Worm (Caenorhabditis elegans): ENCODE results near the gene T28A11.3.

Gene T28A11.3

DNA sequence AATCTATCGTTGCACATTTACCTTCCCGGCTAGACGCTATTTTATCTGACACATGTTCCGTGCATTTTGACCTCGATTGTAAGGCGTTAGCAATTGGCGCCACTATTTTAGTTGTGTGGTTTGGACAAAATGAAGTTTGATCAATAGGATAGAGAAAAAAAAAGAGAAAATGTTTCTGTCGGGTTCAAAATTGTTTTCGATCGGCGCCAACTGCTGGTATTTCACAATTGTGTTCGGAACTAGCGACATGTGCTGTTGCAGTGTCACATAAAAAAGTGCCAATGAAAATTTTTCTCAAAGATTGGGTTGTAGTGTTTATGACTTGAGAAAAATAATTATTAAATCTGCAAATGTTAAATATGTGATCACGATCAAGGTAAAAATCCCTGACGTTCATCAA, 4.0 kb downstream of the T28A11.3 start:
- TF ChIP-seq egl-5 (tag; optimal IDR thresholded peaks at IDR 0.05) (peak; percentile 26), eor-1 (tag; optimal IDR thresholded peaks at IDR 0.05) (no peak), ceh-16 (tag; optimal IDR thresholded peaks at IDR 0.05) (no peak)

DNA sequence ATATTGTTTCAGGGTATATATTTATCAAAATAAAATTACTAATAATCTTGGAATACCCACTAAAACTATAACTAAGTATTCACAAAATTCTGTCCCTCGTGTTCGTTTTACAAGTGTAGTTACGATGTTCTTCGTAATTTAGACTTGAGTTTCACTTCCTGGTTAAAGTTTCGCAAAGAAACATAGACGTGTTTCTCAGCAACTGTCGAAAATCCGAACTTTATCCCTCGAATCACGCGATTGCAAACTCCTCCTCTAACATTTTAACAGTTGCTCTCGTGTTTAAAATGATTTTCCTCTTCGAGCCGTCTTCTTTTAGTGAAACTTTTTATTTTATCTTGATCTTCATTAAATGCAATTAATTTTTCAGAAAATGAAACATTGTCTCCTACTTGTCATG, 4.9 kb downstream of the T28A11.3 start, which contains the start of gene T28A11.2:
Gene T28A11.2 (plus strand): TSS at position 371 of the 400 bp plus-strand sequence.
- no peak for TF ChIP-seq fos-1 (tag; optimal IDR thresholded peaks at IDR 0.05)
- TF ChIP-seq lin-15B (tag; optimal IDR thresholded peaks at IDR 0.05), result no peak
- TF ChIP-seq elt-3 (tag; optimal IDR thresholded peaks at IDR 0.05), result no peak

DNA sequence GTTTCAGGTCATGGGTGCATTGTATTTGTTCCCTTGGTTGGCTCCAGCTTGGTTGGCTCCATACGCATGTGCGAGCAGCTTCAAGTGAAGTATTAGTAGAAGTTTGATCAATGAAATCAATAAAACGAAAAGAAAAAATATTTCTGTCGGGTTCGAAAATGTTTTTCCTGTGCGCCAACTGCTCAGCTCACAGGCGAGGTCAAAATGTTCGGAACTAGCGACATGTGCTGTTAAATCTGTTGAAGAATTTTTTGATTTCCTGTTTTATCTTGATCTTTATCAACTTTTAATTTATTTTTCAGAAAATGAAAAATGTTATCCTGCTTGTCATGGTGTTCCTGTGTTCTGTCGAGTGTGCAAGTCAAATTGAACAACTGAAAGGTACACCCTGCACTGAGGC, 6.4 kb downstream of the T28A11.3 start, which contains the start of gene T28A11.25:
Gene T28A11.25 (plus strand): TSS at position 301 of the 400 bp plus-strand sequence.
- no peak for TF ChIP-seq nhr-43 (tag; optimal IDR thresholded peaks at IDR 0.05; ENCODE audit: poor library complexity, severe bottlenecking)
- no peak for TF ChIP-seq lin-39 (tag; optimal IDR thresholded peaks at IDR 0.05)
- TF ChIP-seq ama-1 (optimal IDR thresholded peaks at IDR 0.05), result no peak
- no peak for TF ChIP-seq R02D3.7 (tag; optimal IDR thresholded peaks at IDR 0.05)
- TF ChIP-seq ZK546.5 (tag; optimal IDR thresholded peaks at IDR 0.05), result no peak
- TF ChIP-seq ztf-4 (tag; optimal IDR thresholded peaks at IDR 0.05), result no peak

DNA sequence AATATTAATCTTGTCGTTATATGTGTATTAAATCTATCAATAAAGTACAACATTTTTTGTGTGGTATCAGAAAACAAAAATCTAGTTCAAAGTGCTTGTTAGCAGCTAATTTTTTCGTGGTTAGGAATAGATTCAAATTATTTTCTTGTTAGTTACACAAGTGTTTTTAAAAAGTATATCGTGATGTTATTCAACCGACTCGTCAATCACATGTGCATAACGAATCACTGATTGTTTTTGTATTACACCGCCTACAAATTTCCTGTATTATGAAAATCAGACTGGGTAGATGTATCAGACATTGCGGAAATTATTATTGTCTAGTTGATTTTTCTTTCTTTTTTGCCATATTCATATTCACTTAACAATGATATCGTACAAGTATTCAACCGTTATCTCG, 7.8 kb downstream of the T28A11.3 start, which contains the start of gene str-64:
Gene str-64 (plus strand): TSS at position 301 of the 400 bp plus-strand sequence.
- TF ChIP-seq snpc-4 (tag; optimal IDR thresholded peaks at IDR 0.05) (no peak), skn-1 (tag; optimal IDR thresholded peaks at IDR 0.05) (no peak), tbx-2 (tag; optimal IDR thresholded peaks at IDR 0.05) (no peak), zag-1 (tag; optimal IDR thresholded peaks at IDR 0.05) (no peak), nhr-28 (tag; optimal IDR thresholded peaks at IDR 0.05) (no peak), ceh-28 (tag; optimal IDR thresholded peaks at IDR 0.05) (no peak), nfya-1 (tag; optimal IDR thresholded peaks at IDR 0.05; ENCODE audit: insufficient read depth) (no peak), R02D3.7 (tag; optimal IDR thresholded peaks at IDR 0.05) (no peak)

DNA sequence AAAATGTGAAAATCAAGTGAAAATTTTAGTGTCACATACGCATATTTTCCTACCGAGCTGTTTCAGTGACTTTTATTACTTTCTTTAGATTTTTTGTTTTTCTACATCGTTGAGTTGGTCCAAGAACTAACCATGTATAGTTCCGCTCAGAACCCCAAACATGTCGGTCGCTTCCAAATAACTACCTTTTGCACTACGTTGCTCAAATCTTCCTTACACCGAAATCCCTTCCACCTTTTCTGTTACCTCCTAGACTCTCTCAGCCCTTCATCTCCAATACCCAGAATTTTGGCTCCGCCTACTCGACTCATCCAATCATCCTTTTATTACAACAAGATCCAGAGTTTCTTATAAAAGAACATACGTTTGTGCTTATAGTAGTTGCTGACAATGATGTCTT, 9.5 kb downstream of the T28A11.3 start, which contains the start of gene F35F10.5:
Gene F35F10.5 (plus strand): TSS at position 301 of the 400 bp plus-strand sequence.
- TF ChIP-seq ceh-28 (tag; optimal IDR thresholded peaks at IDR 0.05) (no peak), nhr-67 (tag; optimal IDR thresholded peaks at IDR 0.05) (no peak), pha-4 (tag; optimal IDR thresholded peaks at IDR 0.05) (no peak), elt-1 (tag; optimal IDR thresholded peaks at IDR 0.05) (no peak), fkh-10 (GFP tag; optimal IDR thresholded peaks at IDR 0.05) (no peak), jun-1 (tag; optimal IDR thresholded peaks at IDR 0.05) (no peak), lsy-12 (tag; optimal IDR thresholded peaks at IDR 0.05) (no peak), nhr-11 (tag; optimal IDR thresholded peaks at IDR 0.05) (no peak), fkh-2 (tag; optimal IDR thresholded peaks at IDR 0.05) (no peak), ZK546.5 (tag; optimal IDR thresholded peaks at IDR 0.05) (no peak), tbx-2 (tag; optimal IDR thresholded peaks at IDR 0.05) (no peak), snpc-4 (tag; optimal IDR thresholded peaks at IDR 0.05) (no peak), elt-2 (tag; optimal IDR thresholded peaks at IDR 0.05) (no peak), nhr-237 (tag; optimal IDR thresholded peaks at IDR 0.05) (no peak), hmg-11 (tag; optimal IDR thresholded peaks at IDR 0.05) (no peak), elt-3 (tag; optimal IDR thresholded peaks at IDR 0.05) (no peak), egl-5 (tag; optimal IDR thresholded peaks at IDR 0.05) (no peak), nhr-28 (tag; optimal IDR thresholded peaks at IDR 0.05) (no peak)

DNA sequence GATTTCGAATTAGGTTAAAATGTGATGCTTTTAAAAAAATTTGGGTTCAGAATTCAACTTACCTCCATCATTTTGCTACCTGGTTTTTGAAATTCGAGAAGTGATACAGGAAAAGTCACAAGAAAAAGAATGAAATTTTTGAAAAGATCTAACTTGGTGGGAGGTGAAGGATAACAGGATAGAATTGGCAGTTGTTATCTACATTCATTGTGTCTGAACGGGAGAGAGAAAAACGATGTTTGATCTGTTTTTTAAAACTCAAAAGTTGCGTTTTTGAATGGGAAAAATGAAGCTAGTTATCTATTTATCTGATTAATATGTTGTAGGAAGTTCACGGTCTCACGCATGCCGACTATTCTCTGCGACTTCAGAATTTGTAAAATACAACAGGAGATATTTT, 12.2 kb downstream of the T28A11.3 start, which contains the start of gene F35F10.7:
Gene F35F10.7 (minus strand): TSS at position 101 of the 400 bp plus-strand sequence.
- no peak for TF ChIP-seq fkh-2 (tag; optimal IDR thresholded peaks at IDR 0.05)
- no peak for TF ChIP-seq nhr-67 (tag; optimal IDR thresholded peaks at IDR 0.05)
- TF ChIP-seq fos-1 (tag; optimal IDR thresholded peaks at IDR 0.05), result no peak
- no peak for TF ChIP-seq nhr-237 (tag; optimal IDR thresholded peaks at IDR 0.05)
- TF ChIP-seq unc-62 (GFP tag; optimal IDR thresholded peaks at IDR 0.05), result no peak
- TF ChIP-seq daf-12 (tag; optimal IDR thresholded peaks at IDR 0.05), result no peak

Data from whole organism, L3 larva.